Fruit fly (Drosophila melanogaster) whole organism, pupa: ENCODE measurements around the gene Dph5.

Experiments
- CG10348 ChIP-seq: fragments of 200-800 bp; sonication (Bioruptor generic); IDR thresholded peaks from 2 replicates; pipeline ENCODE4 v1.3.6; 2022; ENCODE audit warnings: missing biosample characterization, missing genetic modification characterization
- CG12605 ChIP-seq: fragments of 200-800 bp; sonication (Bioruptor generic); IDR thresholded peaks from 2 replicates; pipeline ENCODE4 v1.3.6; 2022; ENCODE audit warnings: missing biosample characterization, missing genetic modification characterization
- CG15710 ChIP-seq: fragments of 200-800 bp; sonication (Bioruptor generic); optimal IDR thresholded peaks from 2 replicates; lab custom pipeline; 2018; ENCODE audit warnings: missing biosample characterization, mild to moderate bottlenecking, missing genetic modification characterization, moderate library complexity
- CG17806 ChIP-seq: fragments of 200-800 bp; sonication (Bioruptor generic); optimal IDR thresholded peaks from 2 replicates; lab custom pipeline; 2018; ENCODE audit warnings: missing biosample characterization, mild to moderate bottlenecking, missing genetic modification characterization, moderate library complexity
- CG32121 ChIP-seq: fragments of 200-800 bp; sonication (Bioruptor generic); IDR thresholded peaks from 2 replicates; pipeline ENCODE4 v1.3.6; 2022; ENCODE audit warnings: missing biosample characterization, missing genetic modification characterization
- CG34367 ChIP-seq: fragments of 200-800 bp; sonication (Bioruptor generic); optimal IDR thresholded peaks from 2 replicates; lab custom pipeline; 2018; ENCODE audit warnings: missing biosample characterization, mild to moderate bottlenecking, missing genetic modification characterization
- CG4496 ChIP-seq: fragments of 200-800 bp; sonication (Bioruptor generic); IDR thresholded peaks from 3 replicates; pipeline ENCODE4 v1.3.6; 2022; ENCODE audit warnings: missing biosample characterization, missing genetic modification characterization
- D1 ChIP-seq: fragments of 200-800 bp; sonication (Bioruptor generic); optimal IDR thresholded peaks from 2 replicates; lab custom pipeline; 2018; ENCODE audit warnings: missing biosample characterization, mild to moderate bottlenecking, missing genetic modification characterization, moderate library complexity
- Snoo ChIP-seq: fragments of 200-800 bp; sonication (Bioruptor generic); optimal IDR thresholded peaks from 3 replicates; lab custom pipeline; 2017; ENCODE audit warnings: missing biosample characterization, mild to moderate bottlenecking, missing genetic modification characterization, inconsistent platforms
- fd96Ca ChIP-seq: fragments of 200-800 bp; sonication (Bioruptor generic); IDR thresholded peaks from 3 replicates; pipeline ENCODE4 v1.3.6; 2022; ENCODE audit warnings: missing biosample characterization, missing genetic modification characterization

- TF ChIP-seq D1 (tag; lab: Kevin White, UChicago), result no peak
- no peak for TF ChIP-seq CG17806 (tag; lab: Kevin White, UChicago)
- no peak for TF ChIP-seq Snoo (tag; lab: Kevin White, UChicago)
- no peak for TF ChIP-seq CG34367 (tag; lab: Kevin White, UChicago)
- no peak for TF ChIP-seq CG10348
- TF ChIP-seq CG4496, result no peak
- no peak for TF ChIP-seq fd96Ca (GFP tag; lab: Robert Waterston, UW)
- TF ChIP-seq CG32121 (GFP tag; lab: Robert Waterston, UW), result no peak
- no peak for TF ChIP-seq CG15710 (tag; lab: Kevin White, UChicago)
- no peak for TF ChIP-seq CG12605 (GFP tag; lab: Robert Waterston, UW)
Observed at dm6 chr3R:22580546-22580945, 2.5 kb downstream of the Dph5 start, which contains the start of gene CSN6.
